Fruit fly (Drosophila melanogaster): Measurements from ENCODE around the gene CG6048.

The CG6048 gene

DNA sequence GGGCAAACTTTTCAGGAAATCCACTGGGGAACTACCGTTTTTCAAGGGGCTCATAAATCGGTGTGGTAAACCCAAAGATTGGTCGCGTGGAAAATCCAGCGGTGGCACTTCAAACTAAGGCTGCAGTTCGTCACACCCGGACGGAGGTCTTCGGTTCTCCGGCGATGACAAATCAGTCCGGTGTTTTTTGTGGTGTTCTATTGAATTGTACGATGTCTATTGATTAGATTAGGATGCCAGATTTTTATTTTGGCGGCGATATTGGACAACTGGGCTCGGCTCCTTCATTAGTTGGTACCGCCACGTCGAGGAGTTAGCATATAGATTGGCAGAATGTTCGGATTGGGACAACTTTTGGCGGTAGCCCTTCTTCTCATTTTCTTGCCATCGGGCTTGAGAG lies at the start of gene CG6048:
Gene CG6048, plus strand, starts transcription at position 301 of the 400 bp plus-strand sequence.
- TF ChIP-seq noc (tag; optimal IDR thresholded peaks at IDR 0.05), result no peak

DNA sequence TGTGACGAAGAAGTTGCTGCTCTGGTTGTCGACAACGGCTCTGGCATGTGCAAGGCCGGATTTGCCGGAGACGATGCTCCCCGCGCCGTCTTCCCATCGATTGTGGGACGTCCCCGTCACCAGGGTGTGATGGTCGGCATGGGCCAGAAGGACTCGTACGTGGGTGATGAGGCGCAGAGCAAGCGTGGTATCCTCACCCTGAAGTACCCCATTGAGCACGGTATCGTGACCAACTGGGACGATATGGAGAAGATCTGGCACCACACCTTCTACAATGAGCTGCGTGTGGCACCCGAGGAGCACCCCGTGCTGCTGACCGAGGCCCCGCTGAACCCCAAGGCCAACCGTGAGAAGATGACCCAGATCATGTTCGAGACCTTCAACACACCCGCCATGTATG lies 49.7 kb upstream of the CG6048 start:
- no peak for TF ChIP-seq noc (tag; optimal IDR thresholded peaks at IDR 0.05)

DNA sequence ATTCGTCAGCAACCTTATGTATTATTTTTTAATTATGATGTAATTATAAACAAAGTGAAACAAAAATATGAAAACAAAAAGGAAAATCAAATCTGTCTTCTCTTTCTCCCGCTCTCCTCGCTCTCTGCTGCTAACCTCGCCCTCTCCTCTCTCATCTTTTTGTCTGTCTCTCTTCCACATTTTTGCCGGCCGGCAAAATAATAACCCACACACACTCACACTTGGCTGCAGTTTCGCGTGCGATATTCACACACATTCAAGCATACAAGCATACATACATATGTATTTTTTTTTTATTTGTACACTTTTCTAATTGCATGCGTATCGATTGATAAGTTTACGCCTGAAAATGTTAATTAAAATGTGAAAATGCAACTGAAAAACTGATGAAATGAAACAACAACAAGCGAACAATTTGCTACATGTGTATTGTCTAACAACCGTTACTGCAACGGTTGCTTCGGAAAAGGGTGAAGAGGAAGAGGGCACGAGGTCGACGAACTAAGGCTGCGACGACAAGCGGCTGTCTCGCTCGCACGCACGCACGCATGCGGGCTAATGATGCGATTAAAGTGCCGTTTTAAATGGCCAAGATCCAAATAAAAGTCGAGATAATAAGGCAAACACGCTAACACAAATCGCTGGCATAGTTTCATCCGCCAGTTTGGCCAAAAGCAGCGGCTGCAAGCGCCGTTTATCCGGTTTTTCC lies 47.8 kb upstream of the CG6048 start:
- no peak for TF ChIP-seq noc (tag; optimal IDR thresholded peaks at IDR 0.05)

DNA sequence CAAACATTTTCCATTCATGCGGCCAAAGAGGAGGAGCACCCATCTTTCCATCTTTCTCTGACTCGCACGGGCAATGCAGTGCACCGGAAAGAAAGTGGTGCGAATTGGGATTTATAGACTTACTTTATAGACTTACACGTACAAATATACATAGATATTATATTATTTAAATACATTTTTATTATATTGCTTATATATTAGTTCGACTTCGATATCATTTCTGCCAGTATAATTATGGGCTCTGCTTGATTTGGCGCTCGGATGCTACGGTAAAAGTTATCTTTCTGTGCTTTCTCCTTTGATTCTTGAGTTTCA lies 47.3 kb upstream of the CG6048 start:
- TF ChIP-seq noc (tag; optimal IDR thresholded peaks at IDR 0.05), result no peak

DNA sequence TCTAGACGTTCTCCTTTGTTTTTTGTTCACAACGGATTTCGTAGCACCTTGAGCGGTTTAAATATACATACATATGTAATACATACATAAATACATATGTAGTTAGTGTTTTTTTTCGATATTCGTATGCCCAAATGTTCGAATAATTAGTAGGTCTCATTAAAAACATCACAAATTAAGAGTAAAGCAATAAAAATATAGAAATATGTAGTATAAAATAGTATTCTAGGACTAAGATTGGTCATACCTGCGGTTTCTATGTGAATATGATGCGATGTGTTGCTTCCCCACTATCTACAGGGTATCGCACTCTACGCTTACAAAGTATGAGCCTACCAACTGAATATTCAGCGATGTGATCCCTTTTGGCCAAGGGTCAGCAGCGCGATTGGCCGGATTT lies 46.9 kb upstream of the CG6048 start, which contains the start of gene CG4020:
Gene CG4020, plus strand, starts transcription at position 301 of the 400 bp plus-strand sequence.
- no peak for TF ChIP-seq noc (tag; optimal IDR thresholded peaks at IDR 0.05)

DNA sequence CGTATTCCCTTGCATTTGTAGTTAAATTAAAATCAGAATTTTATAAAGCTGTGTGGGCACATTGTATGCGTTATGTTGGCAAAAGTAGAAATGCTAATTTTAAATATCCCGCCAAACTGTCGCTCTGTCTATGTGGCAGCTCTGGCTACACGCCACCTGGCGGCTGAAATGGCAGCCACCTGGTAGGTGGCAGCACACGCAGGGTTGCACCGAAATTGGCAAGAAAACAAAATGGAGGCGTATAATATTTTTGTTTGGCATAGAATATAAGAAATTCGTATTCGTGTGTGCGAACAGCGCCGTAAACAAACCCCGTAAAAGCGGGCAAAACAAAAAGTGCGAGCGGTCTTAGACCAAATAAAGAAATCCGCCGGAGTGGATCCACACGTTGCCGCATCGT lies 44.4 kb upstream of the CG6048 start, which contains the start of gene CG12236:
Gene CG12236, plus strand, starts transcription at position 220 of the 400 bp plus-strand sequence.
- TF ChIP-seq noc (tag; optimal IDR thresholded peaks at IDR 0.05), result peak; percentile 13

DNA sequence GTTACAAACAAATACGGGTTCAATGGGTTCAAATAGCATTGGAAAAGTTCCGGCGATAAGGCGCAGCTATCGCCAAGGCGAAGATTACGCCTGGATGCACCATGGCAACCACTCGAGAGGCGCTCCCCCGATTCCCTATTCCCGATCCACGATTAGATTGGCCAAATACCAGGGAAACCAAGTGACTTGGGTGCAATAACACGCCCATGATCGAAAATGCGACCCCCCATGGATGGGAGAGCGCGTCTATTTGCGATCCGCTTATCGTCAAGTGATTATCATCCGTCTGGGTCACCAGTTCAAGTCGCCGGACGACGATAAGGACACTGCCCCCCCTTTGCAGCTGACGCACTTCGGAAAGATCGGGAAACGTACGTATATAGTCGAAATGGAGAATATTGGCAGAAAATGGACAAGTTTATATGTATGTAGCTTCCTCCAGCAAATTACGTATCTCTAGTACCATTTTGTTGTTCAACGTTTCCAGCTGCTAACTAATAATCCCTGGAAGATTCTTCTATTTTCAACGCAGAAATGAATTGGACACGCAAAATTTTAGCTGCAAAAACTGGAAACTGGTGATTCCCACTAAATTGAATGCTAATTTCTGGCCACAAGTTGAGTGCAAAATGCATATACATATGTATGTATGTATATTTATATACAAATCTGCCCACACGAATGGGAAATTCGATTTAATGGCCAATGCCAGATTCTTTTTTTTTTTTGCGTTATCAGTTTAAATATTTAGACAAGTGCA lies 37.2 kb upstream of the CG6048 start:
- TF ChIP-seq noc (tag; optimal IDR thresholded peaks at IDR 0.05), result peak; percentile 41

- TF ChIP-seq noc (tag; optimal IDR thresholded peaks at IDR 0.05), result peak; percentile 7
Observed at dm6 chrX:5915752-5916493, 36.4 kb upstream of the CG6048 start.

dm6 chrX:5916494-5917309 lies 35.7 kb upstream of the CG6048 start, which contains the start of the genes Shmt and CG3726:
TSS of gene Shmt (minus strand) at chrX:5916797.
TSS of gene CG3726 (plus strand) at chrX:5917097.
- no peak for TF ChIP-seq noc (tag; optimal IDR thresholded peaks at IDR 0.05)

DNA sequence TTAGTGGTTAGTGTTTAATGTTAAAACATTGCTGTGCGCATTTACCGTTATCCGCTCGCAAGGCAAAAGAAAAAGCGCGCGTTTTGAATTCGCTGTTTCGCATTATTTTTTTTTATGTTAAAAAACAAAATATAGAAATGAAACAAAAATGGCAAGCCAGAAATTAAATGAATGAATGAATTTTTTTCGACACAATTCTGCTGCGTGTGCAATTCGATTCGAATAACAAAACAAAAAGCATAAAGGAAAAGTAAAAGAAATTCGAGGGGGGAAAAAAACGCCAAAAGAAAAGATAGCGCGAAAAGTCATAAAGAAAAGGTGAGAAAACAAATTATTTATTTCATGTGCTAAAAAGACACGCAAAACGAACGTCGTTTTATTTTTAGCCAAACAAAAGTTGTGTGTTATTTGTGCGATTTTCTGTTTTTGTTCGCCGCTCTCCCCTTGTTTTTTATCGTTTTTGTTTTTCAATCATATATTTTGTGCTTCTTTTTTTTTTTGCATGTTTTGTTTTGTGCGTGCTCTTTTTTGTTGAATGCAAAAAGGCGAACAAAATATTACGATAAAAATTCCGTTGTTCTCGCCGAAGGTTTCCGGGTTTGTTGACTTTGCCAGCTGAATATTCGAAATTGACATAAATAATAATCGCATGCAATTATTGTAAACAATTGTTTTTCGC lies 34.9 kb upstream of the CG6048 start:
- no peak for TF ChIP-seq noc (tag; optimal IDR thresholded peaks at IDR 0.05)

DNA sequence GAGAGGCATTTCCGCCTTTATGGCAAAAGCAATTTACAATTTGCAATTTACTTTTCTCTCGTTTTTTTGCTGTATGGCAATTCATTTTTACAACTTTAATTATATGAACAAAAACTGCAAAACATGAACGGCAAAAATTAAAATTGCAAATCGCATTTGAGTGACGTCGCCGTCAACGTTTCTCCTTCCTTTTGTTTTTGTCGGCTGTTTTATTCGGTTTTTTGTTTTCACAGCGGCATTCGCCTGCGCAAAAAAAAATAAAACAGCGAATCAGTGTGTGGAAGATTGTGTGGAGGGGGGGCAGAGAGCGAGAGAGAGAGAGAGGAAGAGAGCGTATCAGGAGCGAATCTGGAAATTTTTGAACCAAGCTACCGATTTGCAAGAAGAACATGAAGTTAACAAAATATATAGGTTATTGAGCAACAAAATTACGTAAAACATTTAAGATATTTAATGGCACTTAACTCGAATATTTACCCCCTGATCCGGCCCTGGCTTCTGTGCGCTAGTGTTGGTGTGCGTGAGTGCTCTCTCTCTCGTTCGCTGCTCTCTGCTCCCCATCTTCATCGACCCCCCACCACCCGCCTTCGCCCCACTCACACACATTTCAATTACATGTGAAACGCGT lies 33.8 kb upstream of the CG6048 start:
- TF ChIP-seq noc (tag; optimal IDR thresholded peaks at IDR 0.05), result peak; percentile 97

- TF ChIP-seq noc (tag; optimal IDR thresholded peaks at IDR 0.05), result no peak
Observed at dm6 chrX:5920932-5921331, 31.4 kb upstream of the CG6048 start.

DNA sequence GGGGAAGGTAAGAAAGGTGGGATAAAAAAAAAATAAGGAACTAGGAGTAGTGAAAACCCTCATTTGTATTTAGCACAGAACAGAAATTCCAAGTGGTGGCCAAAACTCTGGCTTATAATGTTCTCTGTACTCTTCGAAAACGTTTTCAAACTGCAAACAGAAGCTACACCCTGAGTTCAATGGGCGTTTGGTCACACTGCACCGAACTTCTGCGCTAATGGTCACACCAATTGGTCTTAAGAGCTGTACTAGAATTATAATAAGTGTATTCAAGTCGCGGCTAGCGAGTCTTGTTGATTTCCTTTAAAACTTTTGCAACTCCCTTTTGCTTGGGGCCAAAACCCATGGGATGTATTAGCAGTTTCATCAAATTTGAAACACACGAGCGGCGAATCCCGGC lies 30.3 kb upstream of the CG6048 start:
- TF ChIP-seq noc (tag; optimal IDR thresholded peaks at IDR 0.05), result no peak

DNA sequence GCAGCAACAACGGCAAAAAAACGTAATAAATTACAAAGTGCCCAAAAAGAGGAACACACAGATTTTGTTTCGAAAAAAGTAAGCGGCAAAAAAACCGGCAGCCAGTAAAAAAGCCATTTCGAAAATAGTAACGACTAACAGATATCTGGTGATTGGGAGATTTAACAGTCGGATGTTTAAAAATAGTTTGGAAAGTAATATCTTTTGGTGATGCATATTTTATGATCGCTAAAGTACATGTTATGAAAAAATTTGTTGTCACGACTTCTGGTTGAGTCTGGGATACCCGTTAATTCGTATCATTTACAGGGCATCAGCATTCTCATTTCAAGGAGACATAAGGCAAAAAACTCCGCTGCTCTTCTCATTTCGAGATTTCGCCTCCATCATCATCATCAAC lies 29.2 kb upstream of the CG6048 start:
- TF ChIP-seq noc (tag; optimal IDR thresholded peaks at IDR 0.05), result no peak

DNA sequence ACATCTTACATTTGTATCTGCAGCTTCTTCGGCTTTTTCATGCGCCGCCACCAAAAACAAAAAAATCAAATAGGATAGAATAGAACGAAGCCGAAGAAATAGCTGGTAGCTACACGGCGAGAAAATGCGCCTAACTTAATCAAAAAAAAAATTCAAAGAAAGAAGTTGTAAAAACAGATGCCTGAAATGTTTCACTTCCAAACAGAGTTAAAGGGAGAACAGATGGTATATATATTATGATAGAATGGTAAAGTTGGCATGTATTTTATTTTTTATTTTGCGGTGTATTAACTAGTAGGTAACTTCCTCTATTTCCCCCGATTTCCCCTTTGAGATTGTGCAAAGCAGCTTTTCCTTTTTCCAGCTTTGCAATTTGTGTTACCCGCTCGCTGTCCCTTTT lies 28.0 kb upstream of the CG6048 start:
- no peak for TF ChIP-seq noc (tag; optimal IDR thresholded peaks at IDR 0.05)
